Worm (Caenorhabditis elegans) whole organism, late embryonic: ENCODE measurements around the gene miz-1.

Experiments used
- C38D4.7 ChIP-seq: fragments of 200-800 bp; sonication (Bioruptor generic); optimal IDR thresholded peaks from 2 replicates; lab custom pipeline; 2018; ENCODE audit warnings: mild to moderate bottlenecking, missing genetic modification characterization, moderate library complexity, missing compliant biosample characterization
- F13H6.1 ChIP-seq: sonication (generic microtip); optimal IDR thresholded peaks from 2 replicates; lab custom pipeline; 2016; ENCODE audit warnings: missing genetic modification characterization, missing compliant biosample characterization
- K02D7.2 ChIP-seq: sonication (generic microtip); optimal IDR thresholded peaks from 2 replicates; lab custom pipeline; 2017; ENCODE audit warnings: mild to moderate bottlenecking, missing genetic modification characterization, missing compliant biosample characterization
- K09A11.1 ChIP-seq: sonication (generic microtip); optimal IDR thresholded peaks from 2 replicates; lab custom pipeline; 2017; ENCODE audit warnings: antibody characterized with exemption, mild to moderate bottlenecking, missing genetic modification characterization, missing compliant biosample characterization; ENCODE audit not compliant: insufficient read depth
- Y22D7AL.16 ChIP-seq: sonication (generic microtip); optimal IDR thresholded peaks from 2 replicates; lab custom pipeline; 2016; ENCODE audit warnings: missing genetic modification characterization, missing compliant biosample characterization
- ahr-1 ChIP-seq: sonication (generic microtip); optimal IDR thresholded peaks from 2 replicates; lab custom pipeline; 2016; ENCODE audit warnings: missing genetic modification characterization, missing compliant biosample characterization
- ama-1 ChIP-seq: fragments of 150-350 bp; optimal IDR thresholded peaks from 2 replicates; lab custom pipeline; 2014
- ceh-14 ChIP-seq: sonication (generic microtip); optimal IDR thresholded peaks from 2 replicates; lab custom pipeline; 2016; ENCODE audit warnings: missing genotype, missing genetic modification characterization, missing compliant biosample characterization
- ceh-2 ChIP-seq: sonication (generic microtip); optimal IDR thresholded peaks from 2 replicates; lab custom pipeline; 2016; ENCODE audit warnings: missing genotype, missing genetic modification characterization, missing compliant biosample characterization
- ceh-22 ChIP-seq: sonication (generic microtip); optimal IDR thresholded peaks from 2 replicates; lab custom pipeline; 2017; ENCODE audit warnings: missing biosample characterization, missing genetic modification characterization
- ceh-24 ChIP-seq: sonication (generic microtip); optimal IDR thresholded peaks from 2 replicates; lab custom pipeline; 2016; ENCODE audit warnings: mild to moderate bottlenecking, missing genetic modification characterization, missing compliant biosample characterization
- ceh-31 ChIP-seq: sonication (generic microtip); optimal IDR thresholded peaks from 2 replicates; lab custom pipeline; 2016; ENCODE audit warnings: missing genetic modification characterization, missing compliant biosample characterization
- ceh-48 ChIP-seq: sonication (generic microtip); optimal IDR thresholded peaks from 2 replicates; lab custom pipeline; 2016; ENCODE audit warnings: missing genetic modification characterization, inconsistent platforms, missing compliant biosample characterization
- ceh-6 ChIP-seq: fragments of 200-800 bp; sonication (Bioruptor generic); optimal IDR thresholded peaks from 2 replicates; lab custom pipeline; 2018; ENCODE audit warnings: mild to moderate bottlenecking, missing genetic modification characterization, missing compliant biosample characterization
- che-1 ChIP-seq: sonication (generic microtip); optimal IDR thresholded peaks from 2 replicates; lab custom pipeline; 2016; ENCODE audit warnings: mild to moderate bottlenecking, missing genetic modification characterization, missing compliant biosample characterization
- dve-1 ChIP-seq: sonication (generic microtip); optimal IDR thresholded peaks from 2 replicates; lab custom pipeline; 2017; ENCODE audit warnings: antibody characterized with exemption, mild to moderate bottlenecking, missing genetic modification characterization, missing compliant biosample characterization
- elt-2 ChIP-seq: sonication (generic microtip); optimal IDR thresholded peaks from 2 replicates; lab custom pipeline; 2016; ENCODE audit warnings: missing genetic modification reagents, missing genetic modification characterization, missing compliant biosample characterization
- elt-4 ChIP-seq: sonication (generic microtip); optimal IDR thresholded peaks from 2 replicates; lab custom pipeline; 2016; ENCODE audit warnings: missing genetic modification characterization, missing compliant biosample characterization
- fkh-10 ChIP-seq: fragments of 150-350 bp; optimal IDR thresholded peaks from 2 replicates; lab custom pipeline; 2014; ENCODE audit warnings: missing biosample characterization, missing genetic modification reagents, missing genetic modification characterization
- hlh-13 ChIP-seq: fragments of 200-800 bp; sonication (Bioruptor generic); optimal IDR thresholded peaks from 2 replicates; lab custom pipeline; 2018; ENCODE audit warnings: mild to moderate bottlenecking, missing genetic modification characterization, missing compliant biosample characterization
- hlh-30 ChIP-seq: sonication (generic microtip); optimal IDR thresholded peaks from 2 replicates; lab custom pipeline; 2017; ENCODE audit warnings: antibody characterized with exemption, missing genetic modification characterization, missing compliant biosample characterization; ENCODE audit not compliant: insufficient read depth
- hlh-6 ChIP-seq: sonication (generic microtip); optimal IDR thresholded peaks from 2 replicates; lab custom pipeline; 2016; ENCODE audit warnings: missing genotype, missing genetic modification characterization, missing compliant biosample characterization
- hlh-8 ChIP-seq: sonication (generic microtip); optimal IDR thresholded peaks from 2 replicates; lab custom pipeline; 2016; ENCODE audit warnings: missing genotype, missing genetic modification characterization, missing compliant biosample characterization
- lim-6 ChIP-seq: sonication (generic microtip); optimal IDR thresholded peaks from 2 replicates; lab custom pipeline; 2016; ENCODE audit warnings: missing genetic modification characterization, missing compliant biosample characterization
- madf-2 ChIP-seq: sonication (generic microtip); optimal IDR thresholded peaks from 2 replicates; lab custom pipeline; 2017; ENCODE audit warnings: missing genetic modification characterization, missing compliant biosample characterization
- nfya-1 ChIP-seq: sonication (generic microtip); optimal IDR thresholded peaks from 2 replicates; lab custom pipeline; 2017; ENCODE audit warnings: missing genetic modification characterization, mild to moderate bottlenecking, missing compliant biosample characterization, antibody characterized with exemption, moderate library complexity
- nhr-11 ChIP-seq: fragments of 150-350 bp; optimal IDR thresholded peaks from 2 replicates; lab custom pipeline; 2014; ENCODE audit warnings: missing biosample characterization, missing genetic modification characterization
- nhr-232 ChIP-seq: sonication (generic microtip); optimal IDR thresholded peaks from 2 replicates; lab custom pipeline; 2016; ENCODE audit warnings: missing genetic modification characterization, missing compliant biosample characterization
- odd-2 ChIP-seq: sonication (generic microtip); optimal IDR thresholded peaks from 2 replicates; lab custom pipeline; 2017; ENCODE audit warnings: antibody characterized with exemption, mild to moderate bottlenecking, missing genetic modification characterization, missing compliant biosample characterization
- pag-3 ChIP-seq: sonication (generic microtip); optimal IDR thresholded peaks from 2 replicates; lab custom pipeline; 2016; ENCODE audit warnings: missing compliant biosample characterization, missing genetic modification characterization, borderline replicate concordance
- pha-2 ChIP-seq: sonication (generic microtip); optimal IDR thresholded peaks from 2 replicates; lab custom pipeline; 2017; ENCODE audit warnings: mild to moderate bottlenecking, missing genetic modification characterization, missing compliant biosample characterization
- pqm-1 ChIP-seq: sonication (generic microtip); optimal IDR thresholded peaks from 2 replicates; lab custom pipeline; 2016; ENCODE audit warnings: missing genetic modification characterization, missing compliant biosample characterization
- rnt-1 ChIP-seq: sonication (generic microtip); optimal IDR thresholded peaks from 2 replicates; lab custom pipeline; 2016; ENCODE audit warnings: missing genetic modification characterization, missing compliant biosample characterization
- sdc-2 ChIP-seq: sonication (generic microtip); optimal IDR thresholded peaks from 2 replicates; lab custom pipeline; 2016; ENCODE audit warnings: missing genotype, missing genetic modification characterization, missing compliant biosample characterization
- sox-2 ChIP-seq: fragments of 200-800 bp; sonication (Bioruptor generic); IDR thresholded peaks from 2 replicates; pipeline ENCODE4 v1.3.6; 2022; ENCODE audit warnings: missing genetic modification reagents, missing genetic modification characterization, missing compliant biosample characterization
- sox-4 ChIP-seq: sonication (generic microtip); optimal IDR thresholded peaks from 2 replicates; lab custom pipeline; 2017; ENCODE audit warnings: mild to moderate bottlenecking, missing genetic modification characterization, inconsistent platforms, missing compliant biosample characterization
- tbx-2 ChIP-seq: sonication (generic microtip); optimal IDR thresholded peaks from 2 replicates; lab custom pipeline; 2016; ENCODE audit warnings: missing genetic modification characterization, missing compliant biosample characterization
- tbx-7 ChIP-seq: sonication (generic microtip); optimal IDR thresholded peaks from 2 replicates; lab custom pipeline; 2016; ENCODE audit warnings: missing genotype, missing genetic modification characterization, missing compliant biosample characterization
- ttx-3 ChIP-seq: sonication (generic microtip); optimal IDR thresholded peaks from 2 replicates; lab custom pipeline; 2016; ENCODE audit warnings: missing genetic modification reagents, missing genetic modification characterization, missing compliant biosample characterization
- unc-42 ChIP-seq: sonication (generic microtip); optimal IDR thresholded peaks from 2 replicates; lab custom pipeline; 2016; ENCODE audit warnings: missing genotype, missing genetic modification characterization, missing compliant biosample characterization
- unc-55 ChIP-seq: sonication (generic microtip); optimal IDR thresholded peaks from 2 replicates; lab custom pipeline; 2017; ENCODE audit warnings: missing biosample characterization, missing genetic modification reagents, missing genetic modification characterization
- unc-86 ChIP-seq: sonication (generic microtip); optimal IDR thresholded peaks from 2 replicates; lab custom pipeline; 2016; ENCODE audit warnings: missing genetic modification characterization, missing compliant biosample characterization
- zip-5 ChIP-seq: sonication (generic microtip); optimal IDR thresholded peaks from 2 replicates; lab custom pipeline; 2016; ENCODE audit warnings: missing genetic modification characterization, missing compliant biosample characterization
- ztf-16 ChIP-seq: sonication (generic microtip); optimal IDR thresholded peaks from 2 replicates; lab custom pipeline; 2017; ENCODE audit warnings: missing genetic modification characterization, missing compliant biosample characterization

The miz-1 gene

ce11 chrIV:10817030-10817429 lies 4.8 kb downstream of the miz-1 start (continued):
- TF ChIP-seq K02D7.2 (no peak), ceh-14 (peak; percentile 10), zip-5 (tag; lab: Kevin White, UChicago) (no peak), Y22D7AL.16 (tag; lab: Kevin White, UChicago) (no peak), hlh-8 (tag; lab: Kevin White, UChicago) (no peak), ama-1 (no peak), ztf-16 (peak; percentile 43), tbx-7 (tag; lab: Kevin White, UChicago) (peak; percentile 1), pha-2 (tag; lab: Kevin White, UChicago) (no peak), ttx-3 (no peak), odd-2 (tag; lab: Kevin White, UChicago) (no peak), madf-2 (tag; lab: Kevin White, UChicago) (no peak), unc-42 (no peak), ceh-6 (peak; percentile 42), unc-86 (no peak), nhr-232 (tag; lab: Kevin White, UChicago) (no peak), ceh-24 (no peak), sdc-2 (tag; lab: Kevin White, UChicago) (peak; percentile 38), ahr-1 (tag; lab: Kevin White, UChicago) (no peak), ceh-48 (tag; lab: Kevin White, UChicago) (no peak), tbx-2 (tag; lab: Kevin White, UChicago) (peak; percentile 77), hlh-30 (tag; lab: Kevin White, UChicago) (peak; percentile 58), ceh-2 (tag; lab: Kevin White, UChicago) (peak; percentile 71), hlh-6 (tag; lab: Kevin White, UChicago) (no peak), fkh-10 (GFP tag; lab: Kevin White, UChicago) (no peak), unc-55 (GFP tag; lab: Kevin White, UChicago) (no peak), sox-4 (tag; lab: Kevin White, UChicago) (no peak), sox-2 (GFP tag; lab: Robert Waterston, UW) (no peak), K09A11.1 (tag; lab: Kevin White, UChicago) (no peak), pag-3 (tag; lab: Kevin White, UChicago) (no peak), hlh-13 (no peak), pqm-1 (tag; lab: Kevin White, UChicago) (no peak), elt-2 (tag; lab: Kevin White, UChicago) (peak; percentile 36)

ce11 chrIV:10819049-10819448 lies 6.8 kb downstream of the miz-1 start:
- TF ChIP-seq tbx-7 (tag; lab: Kevin White, UChicago) (no peak), ztf-16 (no peak), ceh-24 (no peak), nhr-11 (tag; lab: Kevin White, UChicago) (no peak), hlh-8 (tag; lab: Kevin White, UChicago) (no peak), sox-2 (GFP tag; lab: Robert Waterston, UW) (no peak)

- no peak for TF ChIP-seq lim-6 (tag; lab: Kevin White, UChicago)
- TF ChIP-seq ceh-48 (tag; lab: Kevin White, UChicago): no peak
Observed at ce11 chrIV:10820114-10820513, 7.9 kb downstream of the miz-1 start.

DNA sequence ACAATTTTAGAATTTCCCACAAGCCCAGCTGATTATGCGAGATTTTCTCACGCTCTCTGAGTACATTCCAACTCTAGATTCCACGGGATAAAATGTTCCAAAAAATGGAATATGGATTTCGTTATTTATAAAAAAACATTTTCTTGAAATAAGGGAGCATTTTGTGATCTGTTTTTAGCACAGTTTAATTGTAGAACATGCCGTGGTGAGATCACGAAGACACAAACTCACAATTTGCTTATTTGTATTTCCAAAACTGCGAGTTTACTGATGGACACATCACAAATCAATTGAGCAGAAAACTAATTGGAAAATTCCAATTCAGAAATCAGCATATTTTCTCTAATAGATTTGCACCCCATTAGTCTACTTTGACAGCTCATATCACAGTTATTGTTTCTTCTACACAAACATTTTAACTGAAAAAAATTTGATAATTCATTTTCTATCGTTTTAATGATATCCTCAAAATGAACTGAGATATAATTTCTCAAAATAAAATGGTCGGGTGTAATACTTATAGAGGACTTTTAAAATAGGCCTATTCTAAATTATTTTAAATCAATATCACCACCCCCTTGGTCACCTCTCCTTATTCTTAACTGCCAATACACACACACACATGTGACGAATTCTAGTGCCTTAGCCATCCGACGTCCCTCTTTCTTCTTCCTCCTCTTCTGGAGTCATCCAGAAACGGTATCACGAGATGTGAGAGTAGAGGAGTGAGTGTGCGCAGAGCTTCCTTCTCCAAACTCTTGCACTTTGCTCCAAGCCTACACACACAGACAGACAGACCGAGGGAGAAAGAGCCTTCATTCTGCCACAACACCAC lies 8.9 kb downstream of the miz-1 start:
- TF ChIP-seq tbx-2 (tag; lab: Kevin White, UChicago): no peak
- TF ChIP-seq ttx-3: no peak
- no peak for TF ChIP-seq odd-2 (tag; lab: Kevin White, UChicago)
- no peak for TF ChIP-seq elt-4
- peak; percentile 17 for TF ChIP-seq ahr-1 (tag; lab: Kevin White, UChicago)
- no peak for TF ChIP-seq elt-2 (tag; lab: Kevin White, UChicago)
- TF ChIP-seq hlh-30 (tag; lab: Kevin White, UChicago): peak; percentile 75
- no peak for TF ChIP-seq nfya-1 (tag; lab: Kevin White, UChicago)
- TF ChIP-seq C38D4.7 (GFP tag; lab: Kevin White, UChicago): no peak
- no peak for TF ChIP-seq F13H6.1 (tag; lab: Kevin White, UChicago)
- TF ChIP-seq ceh-22: no peak
- no peak for TF ChIP-seq sox-2 (GFP tag; lab: Robert Waterston, UW)
- no peak for TF ChIP-seq hlh-13
- no peak for TF ChIP-seq rnt-1 (tag; lab: Kevin White, UChicago)
- TF ChIP-seq dve-1 (tag; lab: Kevin White, UChicago): no peak
- TF ChIP-seq ceh-14: no peak
- TF ChIP-seq ceh-31 (tag; lab: Kevin White, UChicago): no peak
- no peak for TF ChIP-seq K09A11.1 (tag; lab: Kevin White, UChicago)
- no peak for TF ChIP-seq ceh-48 (tag; lab: Kevin White, UChicago)
- peak; percentile 9 for TF ChIP-seq che-1 (tag; lab: Kevin White, UChicago)
